Worm (Caenorhabditis elegans): ENCODE results near the gene C04E6.8.

DNA sequence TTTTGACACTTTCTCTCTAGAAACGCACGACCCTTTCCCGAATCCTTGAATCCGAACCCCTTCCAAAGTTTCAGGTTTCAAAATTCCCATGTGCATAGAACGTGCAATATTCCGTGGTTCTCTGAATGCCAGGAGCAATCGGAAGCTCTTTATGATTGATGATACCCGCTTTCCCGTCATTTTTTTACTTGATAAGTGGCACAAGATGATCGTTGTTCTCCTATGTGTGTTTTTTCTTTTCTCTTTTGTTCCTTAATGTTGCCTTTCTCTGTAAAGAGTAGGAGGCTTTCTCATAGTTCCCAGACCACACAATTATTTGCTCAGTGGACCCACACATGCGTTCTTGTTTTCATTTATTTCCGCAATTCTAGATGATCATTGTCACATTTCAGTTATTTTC lies 5.2 kb upstream of the C04E6.8 start:
- TF ChIP-seq snpc-4 (tag; optimal IDR thresholded peaks at IDR 0.05), result no peak
- no peak for TF ChIP-seq ham-2 (GFP tag; optimal IDR thresholded peaks at IDR 0.05)
- TF ChIP-seq M03D4.4 (tag; optimal IDR thresholded peaks at IDR 0.05), result no peak
- TF ChIP-seq unc-39 (tag; optimal IDR thresholded peaks at IDR 0.05), result no peak
- TF ChIP-seq lin-13 (tag; optimal IDR thresholded peaks at IDR 0.05), result no peak
- no peak for TF ChIP-seq elt-1 (tag; optimal IDR thresholded peaks at IDR 0.05; ENCODE audit: borderline replicate concordance, insufficient read depth)
- TF ChIP-seq nhr-76 (tag; optimal IDR thresholded peaks at IDR 0.05), result no peak
- TF ChIP-seq nhr-237 (tag; optimal IDR thresholded peaks at IDR 0.05), result no peak
- no peak for TF ChIP-seq lsy-2 (tag; optimal IDR thresholded peaks at IDR 0.05)
